Worm (Caenorhabditis elegans): ENCODE measurements around the gene tag-244.

The tag-244 gene

DNA sequence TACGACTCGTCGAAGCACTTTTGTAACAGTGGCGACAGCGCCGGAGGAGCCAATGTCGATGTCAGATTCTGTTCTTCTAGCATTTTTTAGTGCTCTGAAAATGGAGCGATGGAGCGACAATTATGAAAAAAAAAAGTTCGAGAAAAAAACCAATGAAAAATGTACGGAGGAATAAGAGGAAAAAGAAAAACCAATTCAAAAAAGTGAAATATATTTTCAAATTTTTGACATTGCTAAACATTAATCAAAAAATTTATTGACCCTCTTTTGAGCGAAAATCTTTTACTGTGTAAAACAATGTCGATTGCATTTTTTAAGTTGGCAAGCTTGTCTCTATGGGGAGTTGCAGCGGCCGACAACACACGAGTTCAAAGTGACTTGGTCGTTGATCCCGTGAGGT lies 14.4 kb upstream of the tag-244 start, which contains the start of gene K03H6.5:
Gene K03H6.5, minus strand, starts transcription at position 101 of the 400 bp plus-strand sequence.
- TF ChIP-seq flt-1 (GFP tag; IDR thresholded peaks at IDR 0.05) (no peak), ztf-23 (GFP tag; IDR thresholded peaks at IDR 0.05) (no peak), klf-2 (GFP tag; conservative IDR thresholded peaks at IDR 0.05) (no peak), med-1 (GFP tag; optimal IDR thresholded peaks at IDR 0.05; ENCODE audit: insufficient read depth) (no peak), T22C8.4 (GFP tag; IDR thresholded peaks at IDR 0.05) (no peak), ref-1 (GFP tag; conservative IDR thresholded peaks at IDR 0.05) (no peak), cog-1 (tag; optimal IDR thresholded peaks at IDR 0.05) (no peak), tab-1 (GFP tag; IDR thresholded peaks at IDR 0.05) (no peak), ztf-29 (GFP tag; IDR thresholded peaks at IDR 0.05) (no peak)

DNA sequence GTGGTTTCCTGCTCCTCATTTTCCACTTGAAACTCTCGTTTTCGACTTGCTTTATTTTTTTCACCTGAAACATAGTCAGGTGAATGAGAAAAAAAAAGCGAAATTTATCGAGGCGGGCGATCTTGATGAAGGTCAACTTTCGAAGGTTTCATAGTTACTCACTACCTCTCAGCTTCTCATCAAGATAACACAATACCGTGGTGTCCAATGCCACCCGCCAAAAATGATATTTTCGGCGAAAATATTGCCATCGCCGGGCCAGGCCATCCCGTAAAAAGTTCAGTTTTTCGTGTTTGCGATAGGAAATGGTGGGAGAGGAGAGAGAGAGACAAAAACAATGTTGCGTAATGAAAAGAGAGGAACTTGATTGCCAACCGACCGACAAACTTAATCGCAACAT lies 3.5 kb upstream of the tag-244 start:
- TF ChIP-seq ref-1 (GFP tag; conservative IDR thresholded peaks at IDR 0.05) (no peak), cog-1 (tag; optimal IDR thresholded peaks at IDR 0.05) (no peak), ztf-23 (GFP tag; IDR thresholded peaks at IDR 0.05) (no peak), tab-1 (GFP tag; IDR thresholded peaks at IDR 0.05) (no peak), T22C8.4 (GFP tag; IDR thresholded peaks at IDR 0.05) (no peak), flt-1 (GFP tag; IDR thresholded peaks at IDR 0.05) (no peak), med-1 (GFP tag; optimal IDR thresholded peaks at IDR 0.05; ENCODE audit: insufficient read depth) (no peak), ztf-29 (GFP tag; IDR thresholded peaks at IDR 0.05) (no peak), klf-2 (GFP tag; conservative IDR thresholded peaks at IDR 0.05) (no peak)

DNA sequence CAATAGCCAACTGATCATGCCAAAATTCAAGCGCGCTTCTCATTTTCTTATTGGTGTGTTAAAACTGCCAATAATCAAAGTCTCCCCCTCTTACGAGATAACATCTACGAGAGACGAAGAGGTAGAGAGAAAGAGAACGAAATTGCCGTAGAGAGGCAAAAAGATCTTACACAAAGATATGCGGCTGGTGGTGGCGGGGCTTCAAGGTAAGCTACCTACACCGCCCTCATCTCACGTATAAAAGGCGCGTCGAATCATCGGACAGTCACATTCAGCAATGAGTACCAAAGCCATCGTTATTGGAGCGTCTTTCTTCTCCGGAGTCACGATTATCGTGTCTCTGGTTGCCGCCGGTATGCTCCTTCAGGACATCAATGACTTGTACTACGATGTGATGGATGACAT lies 2.2 kb upstream of the tag-244 start, which contains the start of gene col-107:
Gene col-107, plus strand, starts transcription at position 265 of the 405 bp plus-strand sequence.
- TF ChIP-seq tab-1 (GFP tag; IDR thresholded peaks at IDR 0.05) = no peak
- TF ChIP-seq med-1 (GFP tag; optimal IDR thresholded peaks at IDR 0.05; ENCODE audit: insufficient read depth) = no peak
- no peak for TF ChIP-seq ref-1 (GFP tag; conservative IDR thresholded peaks at IDR 0.05)
- no peak for TF ChIP-seq T22C8.4 (GFP tag; IDR thresholded peaks at IDR 0.05)
- no peak for TF ChIP-seq klf-2 (GFP tag; conservative IDR thresholded peaks at IDR 0.05)
- no peak for TF ChIP-seq ztf-29 (GFP tag; IDR thresholded peaks at IDR 0.05)
- no peak for TF ChIP-seq ztf-23 (GFP tag; IDR thresholded peaks at IDR 0.05)
- no peak for TF ChIP-seq cog-1 (tag; optimal IDR thresholded peaks at IDR 0.05)
- TF ChIP-seq flt-1 (GFP tag; IDR thresholded peaks at IDR 0.05) = no peak

DNA sequence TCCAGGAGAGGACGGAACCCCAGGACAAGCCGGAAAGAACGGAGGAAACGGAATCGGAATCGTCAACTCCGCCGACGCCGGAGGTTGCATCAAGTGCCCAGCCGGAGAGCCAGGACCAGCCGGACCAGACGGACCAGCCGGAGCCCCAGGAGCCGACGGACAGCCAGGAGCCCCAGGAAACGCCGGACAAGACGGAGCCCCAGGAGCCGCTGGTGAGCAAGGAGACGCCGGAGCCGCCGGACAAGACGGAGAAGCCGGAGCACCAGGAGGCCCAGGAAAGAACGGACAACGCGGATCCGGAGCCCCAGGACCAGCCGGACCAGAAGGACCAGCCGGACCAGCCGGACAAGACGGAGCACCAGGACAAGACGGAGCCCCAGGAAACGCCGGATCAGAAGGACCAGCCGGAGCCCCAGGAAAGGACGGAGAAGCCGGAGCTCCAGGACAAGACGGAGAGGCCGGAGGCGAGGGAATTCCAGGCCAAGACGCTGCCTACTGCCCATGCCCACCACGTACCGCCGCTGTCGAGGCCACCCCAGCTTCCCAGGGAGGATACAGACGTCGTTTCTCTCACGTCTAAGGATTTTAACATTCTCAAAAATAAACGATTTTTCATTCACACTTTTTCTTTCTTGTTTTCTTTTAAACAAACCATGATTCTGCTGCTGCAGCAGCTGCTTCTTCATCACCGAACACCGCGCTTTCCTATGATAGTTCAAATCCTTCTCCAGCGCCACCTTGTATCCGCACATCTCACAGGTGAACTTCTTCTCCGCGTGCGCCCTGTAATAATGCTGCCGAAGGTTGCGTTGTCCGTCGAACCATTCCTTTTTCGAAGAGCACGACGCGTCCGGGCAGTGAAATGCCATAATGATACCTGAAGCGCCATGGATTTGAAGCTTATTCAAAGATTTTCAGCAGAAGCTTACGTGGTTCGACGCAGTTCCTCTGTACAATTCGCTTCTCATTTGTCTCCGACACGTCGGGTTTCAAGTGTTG lies 1.3 kb upstream of the tag-244 start:
- no peak for TF ChIP-seq ref-1 (GFP tag; conservative IDR thresholded peaks at IDR 0.05)
- TF ChIP-seq tab-1 (GFP tag; IDR thresholded peaks at IDR 0.05) = no peak
- no peak for TF ChIP-seq ztf-29 (GFP tag; IDR thresholded peaks at IDR 0.05)
- TF ChIP-seq ztf-23 (GFP tag; IDR thresholded peaks at IDR 0.05) = no peak
- TF ChIP-seq klf-2 (GFP tag; conservative IDR thresholded peaks at IDR 0.05) = no peak
- TF ChIP-seq T22C8.4 (GFP tag; IDR thresholded peaks at IDR 0.05) = no peak
- no peak for TF ChIP-seq med-1 (GFP tag; optimal IDR thresholded peaks at IDR 0.05; ENCODE audit: insufficient read depth)
- no peak for TF ChIP-seq flt-1 (GFP tag; IDR thresholded peaks at IDR 0.05)
- no peak for TF ChIP-seq cog-1 (tag; optimal IDR thresholded peaks at IDR 0.05)

DNA sequence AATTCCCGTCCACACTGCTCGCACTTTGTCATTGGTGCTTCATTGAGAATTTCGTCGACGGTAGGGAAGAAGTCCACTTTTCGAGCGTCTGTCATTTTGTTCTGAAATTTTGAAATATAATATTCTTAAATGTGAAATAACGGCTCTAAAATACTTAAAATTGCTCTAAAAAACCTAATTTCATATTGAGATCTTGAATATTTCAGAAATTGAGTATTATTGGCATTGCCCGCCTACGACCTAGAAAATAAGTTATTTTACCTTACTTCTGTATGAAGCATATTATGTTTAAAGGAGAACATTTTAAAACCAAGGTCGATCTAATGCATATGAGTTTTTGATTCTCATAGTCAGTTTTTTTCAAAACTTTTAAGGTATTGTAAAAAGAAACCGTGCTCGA lies 547 bp upstream of the tag-244 start, which contains the start of gene C34H4.5:
Gene C34H4.5, minus strand, starts transcription at position 101 of the 400 bp plus-strand sequence.
- TF ChIP-seq ref-1 (GFP tag; conservative IDR thresholded peaks at IDR 0.05) (no peak), cog-1 (tag; optimal IDR thresholded peaks at IDR 0.05) (no peak), klf-2 (GFP tag; conservative IDR thresholded peaks at IDR 0.05) (no peak), T22C8.4 (GFP tag; IDR thresholded peaks at IDR 0.05) (no peak), flt-1 (GFP tag; IDR thresholded peaks at IDR 0.05) (no peak), med-1 (GFP tag; optimal IDR thresholded peaks at IDR 0.05; ENCODE audit: insufficient read depth) (no peak), ztf-23 (GFP tag; IDR thresholded peaks at IDR 0.05) (no peak), tab-1 (GFP tag; IDR thresholded peaks at IDR 0.05) (no peak), ztf-29 (GFP tag; IDR thresholded peaks at IDR 0.05) (no peak)

DNA sequence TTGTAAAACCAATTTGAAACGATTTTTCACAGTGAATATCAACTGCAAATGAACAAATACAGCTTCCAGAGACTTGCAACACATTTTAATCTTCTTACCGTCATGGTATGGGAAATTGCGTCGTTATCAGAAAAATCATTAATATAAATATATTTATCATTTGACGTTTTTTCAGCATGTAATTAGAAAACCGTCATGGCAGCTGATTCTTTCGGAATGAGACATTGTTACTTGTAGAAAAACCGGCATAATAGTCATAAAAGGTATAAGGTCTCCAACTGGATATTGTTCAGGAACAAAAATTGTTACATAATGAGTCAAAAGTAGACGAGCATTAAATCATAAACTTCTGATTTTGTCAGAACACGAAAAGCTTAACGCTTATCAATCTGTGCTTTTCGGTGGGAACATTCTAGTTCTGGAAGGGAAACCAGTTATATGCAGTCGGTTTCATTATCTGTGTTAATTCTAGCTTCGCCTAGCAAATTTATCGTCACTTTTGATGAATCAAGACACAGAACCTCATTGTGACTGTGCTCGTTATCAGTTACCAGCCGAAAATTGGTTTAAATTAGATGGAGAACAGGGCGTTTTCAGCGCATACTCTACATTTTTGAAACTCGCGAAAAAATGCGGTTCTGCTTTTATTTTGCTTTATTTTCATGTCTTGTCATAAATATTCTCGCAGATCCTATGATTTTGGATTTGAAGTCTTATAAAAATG lies 2.7 kb downstream of the tag-244 start, which contains the start of gene C34H4.2:
Gene C34H4.2, plus strand, starts transcription at position 558 of the 724 bp plus-strand sequence.
- TF ChIP-seq klf-2 (GFP tag; conservative IDR thresholded peaks at IDR 0.05) (no peak), flt-1 (GFP tag; IDR thresholded peaks at IDR 0.05) (no peak), ref-1 (GFP tag; conservative IDR thresholded peaks at IDR 0.05) (no peak), cog-1 (tag; optimal IDR thresholded peaks at IDR 0.05) (no peak), ztf-29 (GFP tag; IDR thresholded peaks at IDR 0.05) (no peak), ztf-23 (GFP tag; IDR thresholded peaks at IDR 0.05) (no peak), med-1 (GFP tag; optimal IDR thresholded peaks at IDR 0.05; ENCODE audit: insufficient read depth) (no peak), tab-1 (GFP tag; IDR thresholded peaks at IDR 0.05) (no peak), T22C8.4 (GFP tag; IDR thresholded peaks at IDR 0.05) (no peak)

DNA sequence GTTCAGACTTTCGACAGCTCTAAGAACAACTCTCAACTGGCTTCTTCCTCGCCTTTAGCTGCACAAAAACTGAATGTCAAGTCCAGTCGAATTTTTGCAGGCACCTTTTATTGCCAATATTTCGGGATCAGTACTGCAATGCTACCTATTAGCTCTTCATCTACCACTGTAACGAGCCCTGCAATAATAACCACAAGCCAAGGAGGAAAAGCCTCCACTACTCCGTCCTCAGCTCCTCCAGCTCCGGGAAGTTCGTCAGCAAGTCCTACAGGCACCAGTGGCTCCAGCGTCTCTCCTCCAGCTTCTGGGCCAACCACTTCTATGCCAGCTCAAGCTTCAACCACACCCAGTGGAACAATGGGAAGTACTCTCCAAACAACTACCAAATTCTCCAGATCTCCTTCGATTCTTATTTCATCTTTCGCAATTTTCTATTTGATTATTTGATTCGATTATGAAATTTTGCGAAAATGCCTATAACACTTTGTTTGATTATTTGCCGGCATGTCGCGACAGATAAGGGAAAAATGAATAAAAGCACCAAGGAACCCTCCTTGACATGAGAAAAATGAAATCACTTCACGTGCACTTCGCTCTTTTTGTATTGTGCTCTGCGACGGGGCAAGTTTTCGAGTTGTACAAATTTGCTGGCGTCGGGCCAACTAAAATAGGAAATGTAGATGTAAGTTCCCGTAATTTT lies 4.5 kb downstream of the tag-244 start, which contains the start of gene C34H4.1:
Gene C34H4.1, plus strand, starts transcription at position 559 of the 700 bp plus-strand sequence.
- TF ChIP-seq ref-1 (GFP tag; conservative IDR thresholded peaks at IDR 0.05) = no peak
- no peak for TF ChIP-seq tab-1 (GFP tag; IDR thresholded peaks at IDR 0.05)
- TF ChIP-seq ztf-29 (GFP tag; IDR thresholded peaks at IDR 0.05) = no peak
- TF ChIP-seq T22C8.4 (GFP tag; IDR thresholded peaks at IDR 0.05) = no peak
- TF ChIP-seq flt-1 (GFP tag; IDR thresholded peaks at IDR 0.05) = no peak
- TF ChIP-seq cog-1 (tag; optimal IDR thresholded peaks at IDR 0.05) = no peak
- TF ChIP-seq klf-2 (GFP tag; conservative IDR thresholded peaks at IDR 0.05) = no peak
- no peak for TF ChIP-seq ztf-23 (GFP tag; IDR thresholded peaks at IDR 0.05)
- TF ChIP-seq med-1 (GFP tag; optimal IDR thresholded peaks at IDR 0.05; ENCODE audit: insufficient read depth) = no peak

DNA sequence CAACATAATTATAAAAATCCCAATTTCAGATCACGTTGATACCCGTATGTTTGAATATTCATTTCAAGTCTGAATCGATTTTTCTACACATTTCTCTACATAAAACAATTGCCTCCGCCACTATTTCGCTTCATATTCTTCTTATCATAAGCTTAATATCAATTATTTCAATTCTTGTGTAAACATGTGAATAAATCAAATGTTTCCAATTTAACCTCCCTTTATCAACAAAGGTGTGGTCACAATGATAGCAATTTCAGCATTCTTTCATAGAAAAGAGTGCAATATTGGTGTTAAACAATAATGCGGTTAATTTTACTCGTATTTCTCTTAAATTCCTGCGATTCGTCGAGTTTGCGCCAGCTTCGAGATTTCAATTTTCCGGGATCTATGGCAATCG lies 9.3 kb downstream of the tag-244 start, which contains the start of gene Y41D4B.17:
Gene Y41D4B.17, plus strand, starts transcription at position 174 of the 400 bp plus-strand sequence.
- TF ChIP-seq ztf-29 (GFP tag; IDR thresholded peaks at IDR 0.05) (no peak), cog-1 (tag; optimal IDR thresholded peaks at IDR 0.05) (no peak), med-1 (GFP tag; optimal IDR thresholded peaks at IDR 0.05; ENCODE audit: insufficient read depth) (no peak), ztf-23 (GFP tag; IDR thresholded peaks at IDR 0.05) (no peak), klf-2 (GFP tag; conservative IDR thresholded peaks at IDR 0.05) (no peak), T22C8.4 (GFP tag; IDR thresholded peaks at IDR 0.05) (no peak), flt-1 (GFP tag; IDR thresholded peaks at IDR 0.05) (no peak), tab-1 (GFP tag; IDR thresholded peaks at IDR 0.05) (no peak), ref-1 (GFP tag; conservative IDR thresholded peaks at IDR 0.05) (no peak)

Measured in whole organism, midembryonic.